Fruit fly (Drosophila melanogaster): Measurements from ENCODE around the gene CG3857.

The CG3857 gene

DNA sequence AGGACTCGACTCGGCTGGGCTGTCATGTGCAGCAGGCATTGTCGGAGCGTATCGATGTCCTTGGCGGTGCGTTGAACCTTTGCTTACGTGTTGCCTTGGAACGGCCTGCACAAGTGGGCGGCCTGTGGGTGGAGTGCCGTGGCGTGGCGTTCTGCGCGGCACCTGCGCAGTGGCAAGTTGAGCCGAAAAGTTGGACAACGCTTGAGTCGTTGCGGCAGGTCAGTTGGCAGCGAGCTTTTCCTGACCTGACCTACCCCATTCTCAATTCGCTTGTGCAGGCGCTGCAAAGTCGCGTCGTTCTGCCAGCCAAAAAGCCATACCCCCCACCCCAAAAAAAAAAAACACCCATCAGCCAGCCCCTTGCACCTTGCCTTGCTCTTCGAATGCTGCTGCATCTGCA, 41.9 kb upstream of the CG3857 start:
- TF ChIP-seq scrt (GFP tag; optimal IDR thresholded peaks at IDR 0.05) (no peak), chinmo (GFP tag; IDR thresholded peaks at IDR 0.05; ENCODE audit: partially characterized antibody) (0 out of 4 replicates have a peak, but pooled peaks have one; percentile 18), Rfx (GFP tag; IDR thresholded peaks at IDR 0.05) (no peak), ewg (GFP tag; optimal IDR thresholded peaks at IDR 0.05) (peak; percentile 92), crol (GFP tag; IDR thresholded peaks at IDR 0.05) (0 out of 2 replicates have a peak, but pooled peaks have one; percentile 13), HLH54F (GFP tag; optimal IDR thresholded peaks at IDR 0.05) (no peak), nau (GFP tag; optimal IDR thresholded peaks at IDR 0.05) (no peak)

DNA sequence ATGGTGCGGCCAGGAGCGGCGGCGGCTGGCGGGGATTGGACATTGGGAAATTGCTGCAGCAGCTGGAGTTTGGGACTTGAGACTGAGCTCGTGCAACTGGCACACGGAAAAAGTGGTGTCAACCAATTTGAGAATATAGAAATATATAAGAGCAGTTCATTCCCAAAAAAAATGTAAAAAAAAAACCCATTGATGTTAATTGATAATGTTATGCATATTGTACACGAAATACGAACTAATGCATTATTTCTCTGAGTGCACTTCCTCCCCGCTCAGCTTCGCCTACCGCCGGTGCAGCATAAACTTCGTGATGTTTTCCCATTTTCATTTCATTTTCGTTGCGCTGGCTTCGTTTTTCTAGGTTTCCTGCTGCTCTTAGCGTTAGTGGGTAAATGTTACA, 39.8 kb upstream of the CG3857 start:
- TF ChIP-seq Drgx (GFP tag; IDR thresholded peaks at IDR 0.05) (peak; percentile 89), CG10431 (GFP tag; optimal IDR thresholded peaks at IDR 0.05) (no peak), Pdp1 (GFP tag; optimal IDR thresholded peaks at IDR 0.05) (peak in 1 of 2 experiments; percentile 73), Blimp-1 (GFP tag; optimal IDR thresholded peaks at IDR 0.05) (peak; percentile 46)

DNA sequence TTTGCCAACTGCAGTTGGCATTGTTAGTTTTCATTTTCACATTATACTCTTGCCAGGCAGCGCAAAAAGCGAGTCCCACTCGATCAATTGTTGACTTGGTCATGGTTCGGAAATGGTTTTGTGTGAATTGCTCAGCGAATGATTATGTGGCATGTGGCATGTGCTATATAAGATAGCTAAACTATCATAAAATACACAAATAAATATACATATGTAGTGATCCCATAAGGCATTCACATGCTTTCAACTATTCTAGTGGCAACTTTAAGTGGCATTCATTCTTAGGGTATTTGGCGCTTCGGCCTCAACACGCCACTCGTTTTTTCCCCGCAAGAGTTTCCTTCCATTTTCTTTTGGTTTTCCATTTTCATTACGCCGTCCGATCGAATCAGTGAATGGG, 39.2 kb upstream of the CG3857 start:
- TF ChIP-seq CG14014 (GFP tag; IDR thresholded peaks at IDR 0.05) (no peak), eyg (GFP tag; optimal IDR thresholded peaks at IDR 0.05) (no peak), CG7987 (GFP tag; optimal IDR thresholded peaks at IDR 0.05) (no peak), CG2889 (GFP tag; IDR thresholded peaks at IDR 0.05) (no peak), D19A (tag; optimal IDR thresholded peaks at IDR 0.05) (peak; percentile 29), Drgx (GFP tag; IDR thresholded peaks at IDR 0.05) (peak; percentile 57), Fer1 (GFP tag; optimal IDR thresholded peaks at IDR 0.05) (no peak)

DNA sequence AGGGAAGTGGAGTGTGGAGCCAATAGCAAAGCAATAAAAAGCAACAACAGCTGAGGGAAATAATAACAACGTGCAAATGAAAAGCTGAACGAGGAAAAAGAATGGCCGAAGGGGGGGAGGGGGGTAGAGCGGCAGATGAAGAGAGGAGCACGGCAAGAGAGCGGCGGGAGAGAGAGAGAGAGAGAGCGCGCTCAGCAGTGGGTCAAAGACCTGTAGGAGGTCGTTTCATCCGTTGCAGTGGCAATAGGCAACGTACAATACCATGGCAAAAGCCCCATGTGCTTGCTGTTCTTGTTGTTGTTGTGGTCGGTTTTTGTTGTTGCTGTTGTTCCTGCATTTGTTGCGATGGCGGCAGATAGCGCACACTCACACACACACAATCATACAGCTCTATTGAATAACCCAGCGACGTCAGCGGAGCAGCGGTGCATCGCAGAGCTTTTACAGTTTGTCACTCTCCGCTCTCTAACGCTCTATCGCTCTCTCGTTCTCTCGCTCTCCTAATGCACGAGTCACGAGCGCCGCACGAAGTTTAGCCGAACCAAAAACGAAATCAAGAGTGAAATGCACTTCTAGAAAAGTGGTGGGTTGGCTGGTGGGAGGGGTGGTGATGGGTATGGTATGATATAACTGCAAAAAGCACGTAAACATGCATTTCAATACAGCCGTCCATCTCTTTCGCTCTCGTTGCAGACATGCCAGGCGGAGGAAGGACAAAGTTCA, 36.2 kb upstream of the CG3857 start:
- TF ChIP-seq Stat92E (GFP tag; optimal IDR thresholded peaks at IDR 0.05) (no peak), HLH4C (GFP tag; IDR thresholded peaks at IDR 0.05; ENCODE audit: partially characterized antibody) (0 out of 3 replicates have a peak, but pooled peaks have one; percentile 9), ATbp (GFP tag; optimal IDR thresholded peaks at IDR 0.05) (peak; percentile 37), hbn (GFP tag; IDR thresholded peaks at IDR 0.05; ENCODE audit: partially characterized antibody) (no peak), Abd-B (GFP tag; optimal IDR thresholded peaks at IDR 0.05) (no peak), sens (GFP tag) (peak; percentile 75), Deaf1 (tag; optimal IDR thresholded peaks at IDR 0.05) (peak; percentile 97), CG13894 (tag; optimal IDR thresholded peaks at IDR 0.05) (no peak), Oaz (GFP tag; IDR thresholded peaks at IDR 0.05) (no peak), ci (GFP tag; IDR thresholded peaks at IDR 0.05) (peak; percentile 39; the same call in 2 of the 3 replicates), Lim3 (GFP tag; IDR thresholded peaks at IDR 0.05) (no peak), Drgx (GFP tag; IDR thresholded peaks at IDR 0.05) (peak; percentile 51), HmgZ (tag; optimal IDR thresholded peaks at IDR 0.05) (no peak), kah (GFP tag; optimal IDR thresholded peaks at IDR 0.05) (no peak), CG8290 (GFP tag; optimal IDR thresholded peaks at IDR 0.05) (no peak), CG8290 (tag; optimal IDR thresholded peaks at IDR 0.05) (no peak), Dad (GFP tag; optimal IDR thresholded peaks at IDR 0.05) (no peak), nerfin-1 (tag; optimal IDR thresholded peaks at IDR 0.05) (no peak), Blimp-1 (GFP tag; optimal IDR thresholded peaks at IDR 0.05) (peak; percentile 98), kni (GFP tag; optimal IDR thresholded peaks at IDR 0.05) (peak; percentile 70), sna (GFP tag; IDR thresholded peaks at IDR 0.05; ENCODE audit: partially characterized antibody) (0 out of 2 replicates have a peak, but pooled peaks have one; percentile 26), Hr51 (GFP tag; optimal IDR thresholded peaks at IDR 0.05) (no peak), Rx (GFP tag; IDR thresholded peaks at IDR 0.05) (no peak), chif (GFP tag; optimal IDR thresholded peaks at IDR 0.05) (no peak), Hr78 (GFP tag; optimal IDR thresholded peaks at IDR 0.05) (peak in 1 of 2 experiments; percentile 91), gem (tag; optimal IDR thresholded peaks at IDR 0.05) (no peak), CG12299 (tag; optimal IDR thresholded peaks at IDR 0.05) (no peak), CG6791 (GFP tag; IDR thresholded peaks at IDR 0.05; ENCODE audit: partially characterized antibody) (0 out of 3 replicates have a peak, but pooled peaks have one; percentile 9)

Data from whole organism, embryonic.